Worm (Caenorhabditis elegans) whole organism, L2 larva: ENCODE data around the gene R10E11.5.

ENCODE experiments used
- C34F6.9 ChIP-seq: fragments of 150-350 bp; optimal IDR thresholded peaks from 2 replicates; lab custom pipeline; 2014; ENCODE audit warnings: missing biosample characterization, missing genetic modification characterization
- F13H6.1 ChIP-seq: sonication (generic microtip); optimal IDR thresholded peaks from 2 replicates; lab custom pipeline; 2016; ENCODE audit warnings: missing genetic modification characterization, missing compliant biosample characterization
- R02D3.7 ChIP-seq: fragments of 150-350 bp; optimal IDR thresholded peaks from 2 replicates; lab custom pipeline; 2014; ENCODE audit warnings: missing biosample characterization, missing genetic modification characterization
- Y55F3AM.14 ChIP-seq: fragments of 200-800 bp; sonication (Bioruptor generic); optimal IDR thresholded peaks from 2 replicates; lab custom pipeline; 2018; ENCODE audit warnings: mild to moderate bottlenecking, missing genetic modification characterization, missing compliant biosample characterization
- alr-1 ChIP-seq: fragments of 150-350 bp; optimal IDR thresholded peaks from 2 replicates; lab custom pipeline; 2014; ENCODE audit warnings: missing biosample characterization, missing genetic modification characterization
- aly-2 ChIP-seq: fragments of 150-350 bp; optimal IDR thresholded peaks from 2 replicates; lab custom pipeline; 2014; ENCODE audit warnings: missing biosample characterization, missing genetic modification characterization
- ama-1 ChIP-seq: fragments of 150-350 bp; optimal IDR thresholded peaks from 2 replicates; lab custom pipeline; 2018; ENCODE audit warnings: inconsistent platforms
- blmp-1 ChIP-seq: sonication (generic microtip); optimal IDR thresholded peaks from 2 replicates; lab custom pipeline; 2017; ENCODE audit warnings: missing genetic modification characterization, mild to moderate bottlenecking, missing compliant biosample characterization, antibody characterized with exemption, moderate library complexity; ENCODE audit not compliant: insufficient read depth
- ceh-16 ChIP-seq: fragments of 150-350 bp; optimal IDR thresholded peaks from 2 replicates; lab custom pipeline; 2014; ENCODE audit warnings: missing biosample characterization, missing genetic modification characterization
- ceh-82 ChIP-seq: fragments of 150-350 bp; optimal IDR thresholded peaks from 2 replicates; lab custom pipeline; 2014; ENCODE audit warnings: missing biosample characterization, missing genetic modification characterization
- crh-2 ChIP-seq: sonication (generic microtip); optimal IDR thresholded peaks from 2 replicates; lab custom pipeline; 2017; ENCODE audit warnings: missing biosample characterization, missing genetic modification characterization
- dmd-4 ChIP-seq: sonication (generic microtip); optimal IDR thresholded peaks from 2 replicates; lab custom pipeline; 2017; ENCODE audit warnings: missing biosample characterization, missing genetic modification characterization
- egl-27 ChIP-seq: sonication (generic microtip); optimal IDR thresholded peaks from 3 replicates; lab custom pipeline; 2017; ENCODE audit warnings: missing biosample characterization, missing genetic modification reagents, missing genetic modification characterization
- elt-1 ChIP-seq: fragments of 150-350 bp; optimal IDR thresholded peaks from 2 replicates; lab custom pipeline; 2014; ENCODE audit warnings: missing biosample characterization, missing genetic modification characterization
- elt-3 ChIP-seq: sonication (generic microtip); optimal IDR thresholded peaks from 2 replicates; lab custom pipeline; 2017; ENCODE audit warnings: missing biosample characterization, missing genetic modification characterization
- fos-1 ChIP-seq: fragments of 150-350 bp; optimal IDR thresholded peaks from 2 replicates; lab custom pipeline; 2014; ENCODE audit warnings: missing biosample characterization, missing genetic modification characterization
- gmeb-1 ChIP-seq: fragments of 150-350 bp; optimal IDR thresholded peaks from 2 replicates; lab custom pipeline; 2014; ENCODE audit warnings: missing biosample characterization, missing genetic modification characterization
- lin-11 ChIP-seq: fragments of 150-350 bp; sonication (generic microtip); optimal IDR thresholded peaks from 2 replicates; lab custom pipeline; 2014; ENCODE audit warnings: missing biosample characterization, missing genetic modification characterization, inconsistent platforms, mixed read lengths
- lin-13 ChIP-seq: fragments of 150-350 bp; optimal IDR thresholded peaks from 2 replicates; lab custom pipeline; 2014; ENCODE audit warnings: missing biosample characterization, missing genetic modification reagents, missing genetic modification characterization
- lin-39 ChIP-seq: fragments of 150-350 bp; optimal IDR thresholded peaks from 2 replicates; lab custom pipeline; 2014; ENCODE audit warnings: missing biosample characterization, missing genetic modification reagents, missing genetic modification characterization
- lsy-2 ChIP-seq, 2 experiments: fragments of 150-350 bp in 1 of 2; sonication (generic microtip) in 1 of 2; optimal IDR thresholded peaks; 2 replicates each; lab custom pipeline; 2014 to 2017; ENCODE audit warnings: missing biosample characterization in 2 of 2, missing genetic modification characterization in 2 of 2
- mab-5 ChIP-seq: fragments of 150-350 bp; optimal IDR thresholded peaks from 2 replicates; lab custom pipeline; 2014; ENCODE audit warnings: missing biosample characterization, missing genetic modification characterization
- mbf-1 ChIP-seq: sonication (generic microtip); optimal IDR thresholded peaks from 2 replicates; lab custom pipeline; 2017; ENCODE audit warnings: missing biosample characterization, missing genetic modification characterization
- mdl-1 ChIP-seq, 2 experiments: fragments of 150-350 bp in 1 of 2; sonication (generic microtip) in 1 of 2; optimal IDR thresholded peaks; 2 replicates each; lab custom pipeline; 2017; ENCODE audit warnings: missing biosample characterization in 2 of 2, missing genetic modification characterization in 2 of 2
- nhr-10 ChIP-seq: sonication (generic microtip); optimal IDR thresholded peaks from 2 replicates; lab custom pipeline; 2017; ENCODE audit warnings: missing biosample characterization, missing genetic modification characterization
- nhr-11 ChIP-seq: fragments of 150-350 bp; optimal IDR thresholded peaks from 2 replicates; lab custom pipeline; 2014; ENCODE audit warnings: missing biosample characterization, missing genetic modification characterization
- nhr-129 ChIP-seq: fragments of 150-350 bp; optimal IDR thresholded peaks from 2 replicates; lab custom pipeline; 2014; ENCODE audit warnings: missing biosample characterization, missing genetic modification characterization
- nhr-21 ChIP-seq: fragments of 150-350 bp; optimal IDR thresholded peaks from 2 replicates; lab custom pipeline; 2014; ENCODE audit warnings: missing biosample characterization, missing genetic modification characterization
- nhr-23 ChIP-seq: fragments of 150-350 bp; optimal IDR thresholded peaks from 2 replicates; lab custom pipeline; 2014; ENCODE audit warnings: missing biosample characterization, missing genetic modification reagents, missing genetic modification characterization
- nhr-237 ChIP-seq: fragments of 150-350 bp; optimal IDR thresholded peaks from 2 replicates; lab custom pipeline; 2014; ENCODE audit warnings: missing biosample characterization, missing genetic modification characterization
- nhr-25 ChIP-seq: fragments of 150-350 bp; sonication (generic microtip); optimal IDR thresholded peaks from 3 replicates; lab custom pipeline; 2014; ENCODE audit warnings: missing biosample characterization, missing genetic modification characterization
- nhr-6 ChIP-seq: fragments of 150-350 bp; optimal IDR thresholded peaks from 2 replicates; lab custom pipeline; 2014; ENCODE audit warnings: missing biosample characterization, missing genetic modification characterization
- nhr-77 ChIP-seq: fragments of 150-350 bp; optimal IDR thresholded peaks from 2 replicates; lab custom pipeline; 2014; ENCODE audit warnings: missing biosample characterization, missing genetic modification characterization
- peb-1 ChIP-seq: fragments of 150-350 bp; optimal IDR thresholded peaks from 2 replicates; lab custom pipeline; 2014; ENCODE audit warnings: missing biosample characterization, missing genetic modification characterization
- sem-4 ChIP-seq: fragments of 150-350 bp; optimal IDR thresholded peaks from 2 replicates; lab custom pipeline; 2014; ENCODE audit warnings: missing biosample characterization, missing genetic modification reagents, missing genetic modification characterization
- skn-1 ChIP-seq: sonication (generic microtip); optimal IDR thresholded peaks from 2 replicates; lab custom pipeline; 2017; ENCODE audit warnings: missing biosample characterization, missing genetic modification characterization
- sma-3 ChIP-seq: sonication (generic microtip); optimal IDR thresholded peaks from 2 replicates; lab custom pipeline; 2016; ENCODE audit warnings: missing genetic modification reagents, missing genetic modification characterization, missing compliant biosample characterization
- sma-9 ChIP-seq, 2 experiments: fragments of 150-350 bp in 1 of 2; sonication (generic microtip) in 1 of 2; optimal IDR thresholded peaks; 2 replicates each; lab custom pipeline; 2014 to 2016; ENCODE audit warnings: missing genetic modification characterization in 2 of 2, mild to moderate bottlenecking in 1 of 2, missing biosample characterization in 1 of 2, missing compliant biosample characterization in 1 of 2, missing genetic modification reagents in 1 of 2, moderate library complexity in 1 of 2
- snpc-4 ChIP-seq: fragments of 150-350 bp; optimal IDR thresholded peaks from 2 replicates; lab custom pipeline; 2014; ENCODE audit warnings: missing biosample characterization, missing genetic modification characterization
- unc-39 ChIP-seq: fragments of 150-350 bp; optimal IDR thresholded peaks from 2 replicates; lab custom pipeline; 2014; ENCODE audit warnings: missing biosample characterization, missing genetic modification characterization
- unc-62 ChIP-seq: fragments of 150-350 bp; optimal IDR thresholded peaks from 2 replicates; lab custom pipeline; 2014; ENCODE audit warnings: missing biosample characterization, missing genetic modification reagents, missing genetic modification characterization
- ztf-1 ChIP-seq: fragments of 200-800 bp; sonication (Bioruptor generic); conservative IDR thresholded peaks from 2 replicates; pipeline ENCODE4 v1.3.6; 2022; ENCODE audit warnings: missing genetic modification characterization, missing compliant biosample characterization
- ztf-11 ChIP-seq: sonication (generic microtip); optimal IDR thresholded peaks from 2 replicates; lab custom pipeline; 2017; ENCODE audit warnings: missing biosample characterization, missing genetic modification characterization
- ztf-4 ChIP-seq: fragments of 150-350 bp; optimal IDR thresholded peaks from 2 replicates; lab custom pipeline; 2014; ENCODE audit warnings: missing biosample characterization, missing genetic modification characterization

R10E11.5 gene

DNA sequence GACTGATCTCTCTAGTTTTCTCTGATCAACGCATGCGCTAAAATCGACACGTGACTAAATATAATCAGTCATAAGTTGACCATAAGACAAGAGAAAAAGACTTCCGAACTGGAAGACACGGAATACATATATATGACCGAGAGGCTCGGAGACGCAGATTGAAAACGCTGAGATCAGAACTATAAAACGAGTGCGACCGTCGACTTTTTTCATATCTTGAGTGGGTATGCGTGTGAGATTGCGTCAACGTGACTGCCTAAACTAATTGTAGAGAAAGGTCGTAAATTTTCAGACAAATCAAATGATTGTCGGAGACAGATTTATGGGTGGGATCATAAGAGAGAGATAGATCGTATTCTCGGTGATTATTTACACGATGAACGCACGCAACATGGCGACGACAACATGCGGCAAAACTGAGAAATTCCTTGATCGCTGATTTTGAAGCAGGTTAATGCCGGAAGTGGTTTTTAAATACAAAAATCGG lies 18.1 kb upstream of the R10E11.5 start:
- TF ChIP-seq ztf-4 (tag; lab: Kevin White, UChicago) (peak; percentile 14), crh-2 (tag; lab: Kevin White, UChicago) (peak; percentile 23), nhr-237 (tag; lab: Kevin White, UChicago) (no peak), mdl-1 (tag; optimal IDR thresholded peaks at IDR 0.05; lab: Kevin White, UChicago) (peak in 1 of 2 experiments; percentile 28), nhr-21 (tag; lab: Kevin White, UChicago) (peak; percentile 63), ama-1 (lab: Kevin White, UChicago) (peak; percentile 80), ztf-11 (tag; lab: Kevin White, UChicago) (no peak), sma-9 (GFP tag; optimal IDR thresholded peaks at IDR 0.05; lab: Kevin White, UChicago) (peak; percentile 62), sma-9 (tag; optimal IDR thresholded peaks at IDR 0.05; lab: Kevin White, UChicago) (no peak), sma-3 (peak; percentile 61), nhr-77 (no peak), alr-1 (tag; lab: Kevin White, UChicago) (no peak), nhr-25 (tag; lab: Kevin White, UChicago) (peak; percentile 75), nhr-129 (tag; lab: Kevin White, UChicago) (peak; percentile 13), unc-39 (tag; lab: Kevin White, UChicago) (no peak), lsy-2 (tag; optimal IDR thresholded peaks at IDR 0.05; lab: Kevin White, UChicago) (peak in 1 of 2 experiments; percentile 26), blmp-1 (peak; percentile 46), Y55F3AM.14 (GFP tag; lab: Kevin White, UChicago) (peak; percentile 3), C34F6.9 (tag; lab: Kevin White, UChicago) (no peak), gmeb-1 (peak; percentile 52), elt-1 (tag; lab: Kevin White, UChicago) (no peak)

DNA sequence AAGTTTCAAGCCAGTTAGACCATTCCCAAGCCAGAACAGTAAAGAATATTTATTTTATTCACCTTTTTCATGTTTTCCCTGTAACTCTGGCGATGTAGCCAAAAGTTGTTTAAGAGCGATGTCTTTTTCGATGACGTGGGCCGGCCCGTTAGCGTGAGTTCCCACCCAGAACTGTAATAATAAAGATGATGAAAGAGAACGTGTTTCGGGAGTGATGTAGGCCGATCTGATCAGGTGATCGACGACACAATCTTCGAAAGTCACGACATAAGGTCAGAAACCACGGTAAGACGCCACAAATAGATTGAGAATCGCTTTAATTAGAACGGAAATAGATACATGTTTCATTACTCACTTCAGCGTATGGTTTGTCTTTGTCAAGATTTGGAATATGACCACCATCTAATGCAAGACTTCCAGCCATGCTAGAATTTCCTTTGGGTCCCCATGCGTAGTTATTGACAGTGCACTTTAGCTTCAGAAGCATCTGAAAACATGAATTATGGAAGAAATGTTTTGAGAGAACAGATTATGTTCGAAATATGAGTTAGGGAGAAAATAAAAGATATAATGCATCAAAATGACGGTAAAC lies 17.6 kb upstream of the R10E11.5 start, which contains the start of gene ZK632.4:
Gene ZK632.4, minus strand, starts transcription at position 487 of the 592 bp plus-strand sequence.
- TF ChIP-seq skn-1 (tag; lab: Kevin White, UChicago) = no peak
- TF ChIP-seq nhr-25 (tag; lab: Kevin White, UChicago) = peak; percentile 28
- TF ChIP-seq nhr-129 (tag; lab: Kevin White, UChicago) = peak; percentile 10
- no peak for TF ChIP-seq Y55F3AM.14 (GFP tag; lab: Kevin White, UChicago)
- TF ChIP-seq sma-9 (GFP tag; optimal IDR thresholded peaks at IDR 0.05; lab: Kevin White, UChicago) = peak; percentile 56
- no peak for TF ChIP-seq sma-9 (tag; optimal IDR thresholded peaks at IDR 0.05; lab: Kevin White, UChicago)
- no peak for TF ChIP-seq alr-1 (tag; lab: Kevin White, UChicago)
- no peak for TF ChIP-seq unc-62 (GFP tag; lab: Kevin White, UChicago)
- no peak for TF ChIP-seq nhr-23 (tag; lab: Kevin White, UChicago)
- no peak for TF ChIP-seq nhr-10 (tag; lab: Kevin White, UChicago)

ce11 chrIII:9804997-9805610 lies 15.6 kb upstream of the R10E11.5 start, which contains the start of gene riok-3:
Gene riok-3 (minus strand): TSS chrIII:9805011.
- TF ChIP-seq C34F6.9 (tag; lab: Kevin White, UChicago) (no peak), sem-4 (tag; lab: Kevin White, UChicago) (no peak), F13H6.1 (tag; lab: Kevin White, UChicago) (no peak), ama-1 (lab: Kevin White, UChicago) (no peak), lin-11 (tag; lab: Kevin White, UChicago) (no peak), nhr-129 (tag; lab: Kevin White, UChicago) (peak; percentile 96), lin-39 (no peak), dmd-4 (no peak), lin-13 (peak; percentile 37), nhr-23 (tag; lab: Kevin White, UChicago) (no peak), ztf-11 (tag; lab: Kevin White, UChicago) (no peak), nhr-25 (tag; lab: Kevin White, UChicago) (no peak), fos-1 (tag; lab: Kevin White, UChicago) (no peak), elt-1 (tag; lab: Kevin White, UChicago) (no peak), alr-1 (tag; lab: Kevin White, UChicago) (no peak), nhr-10 (tag; lab: Kevin White, UChicago) (no peak), nhr-11 (tag; lab: Kevin White, UChicago) (no peak), ztf-1 (no peak), ceh-82 (tag; lab: Kevin White, UChicago) (no peak), sma-3 (peak; percentile 42), ceh-16 (tag; lab: Kevin White, UChicago) (no peak), elt-3 (tag; lab: Kevin White, UChicago) (no peak), mbf-1 (no peak), ztf-4 (tag; lab: Kevin White, UChicago) (peak; percentile 46), egl-27 (no peak), peb-1 (tag; lab: Kevin White, UChicago) (no peak), nhr-6 (no peak), blmp-1 (no peak), nhr-237 (tag; lab: Kevin White, UChicago) (no peak), R02D3.7 (tag; lab: Kevin White, UChicago) (no peak), mab-5 (no peak), skn-1 (tag; lab: Kevin White, UChicago) (no peak), Y55F3AM.14 (GFP tag; lab: Kevin White, UChicago) (no peak), snpc-4 (tag; lab: Kevin White, UChicago) (no peak), aly-2 (no peak), nhr-21 (tag; lab: Kevin White, UChicago) (peak; percentile 26), lsy-2 (tag; optimal IDR thresholded peaks at IDR 0.05; lab: Kevin White, UChicago) (peak in 1 of 2 experiments; percentile 19)
